Worm (Caenorhabditis elegans) whole organism, late embryonic: Measurements from ENCODE around the gene csc-1.

Source experiments
- ceh-34 ChIP-seq: sonication (generic microtip); optimal IDR thresholded peaks from 2 replicates; lab custom pipeline; 2016; ENCODE audit warnings: mild to moderate bottlenecking, missing genetic modification characterization, missing compliant biosample characterization
- lin-11 ChIP-seq: fragments of 200-800 bp; sonication (Bioruptor generic); optimal IDR thresholded peaks from 2 replicates; lab custom pipeline; 2018; ENCODE audit warnings: mild to moderate bottlenecking, missing genetic modification characterization, missing compliant biosample characterization
- mec-3 ChIP-seq: sonication (generic microtip); optimal IDR thresholded peaks from 2 replicates; lab custom pipeline; 2016; ENCODE audit warnings: borderline replicate concordance, missing genetic modification characterization, missing compliant biosample characterization
- nhr-11 ChIP-seq: fragments of 150-350 bp; optimal IDR thresholded peaks from 2 replicates; lab custom pipeline; 2014; ENCODE audit warnings: missing biosample characterization, missing genetic modification characterization
- npax-4 ChIP-seq: sonication (generic microtip); optimal IDR thresholded peaks from 2 replicates; lab custom pipeline; 2016; ENCODE audit warnings: missing genetic modification characterization, missing compliant biosample characterization
- pag-3 ChIP-seq: sonication (generic microtip); optimal IDR thresholded peaks from 2 replicates; lab custom pipeline; 2016; ENCODE audit warnings: missing compliant biosample characterization, missing genetic modification characterization, borderline replicate concordance
- pax-1 ChIP-seq: fragments of 150-350 bp; optimal IDR thresholded peaks from 2 replicates; lab custom pipeline; 2014; ENCODE audit warnings: missing biosample characterization, missing genetic modification characterization
- tbx-2 ChIP-seq: sonication (generic microtip); optimal IDR thresholded peaks from 2 replicates; lab custom pipeline; 2016; ENCODE audit warnings: missing genetic modification characterization, missing compliant biosample characterization
- unc-86 ChIP-seq: sonication (generic microtip); optimal IDR thresholded peaks from 2 replicates; lab custom pipeline; 2016; ENCODE audit warnings: missing genetic modification characterization, missing compliant biosample characterization
- zip-5 ChIP-seq: sonication (generic microtip); optimal IDR thresholded peaks from 2 replicates; lab custom pipeline; 2016; ENCODE audit warnings: missing genetic modification characterization, missing compliant biosample characterization

DNA sequence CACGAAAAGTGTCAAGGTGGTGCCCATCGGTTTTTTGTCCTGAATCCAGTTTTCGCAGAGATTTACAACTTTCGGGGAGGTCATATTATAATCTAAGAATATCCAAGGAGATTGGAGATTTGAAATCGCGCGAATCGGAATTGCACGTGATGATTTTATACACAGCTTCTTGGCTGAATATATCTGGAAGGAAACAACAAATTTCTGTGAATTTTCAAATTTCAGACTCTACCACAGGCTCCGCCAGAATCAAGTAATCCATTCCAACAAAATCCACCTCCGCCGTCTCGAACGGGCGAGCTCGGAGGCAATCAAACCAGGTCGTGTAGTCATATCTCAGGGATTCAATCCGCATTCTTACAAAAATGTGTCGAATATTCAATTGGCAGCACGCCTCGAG lies 1.5 kb upstream of the csc-1 start:
- no peak for TF ChIP-seq nhr-11 (tag; lab: Kevin White, UChicago)
- TF ChIP-seq unc-86 (tag; lab: Kevin White, UChicago) = no peak
- no peak for TF ChIP-seq lin-11 (tag; lab: Kevin White, UChicago)
- no peak for TF ChIP-seq mec-3 (tag; lab: Kevin White, UChicago)
- TF ChIP-seq zip-5 (tag; lab: Kevin White, UChicago) = no peak
- no peak for TF ChIP-seq ceh-34
- no peak for TF ChIP-seq pax-1 (tag; lab: Kevin White, UChicago)
- TF ChIP-seq pag-3 (tag; lab: Kevin White, UChicago) = no peak
- no peak for TF ChIP-seq npax-4
- no peak for TF ChIP-seq tbx-2 (tag; lab: Kevin White, UChicago)
